Fruit fly (Drosophila melanogaster): ENCODE data around the gene CG3618.

CG3618 gene

dm6 chr3L:20815666-20816375, at the start of gene CG3618, which contains the start of gene Pka-R1:
CG3618 (minus strand) TSS chr3L:20816075.
Pka-R1 (plus strand) TSS chr3L:20816118.
- TF ChIP-seq CG9948 (tag; optimal IDR thresholded peaks at IDR 0.05): no peak
- no peak for TF ChIP-seq CG4496 (GFP tag; IDR thresholded peaks at IDR 0.05)
- no peak for TF ChIP-seq CG8301 (tag; optimal IDR thresholded peaks at IDR 0.05)
- no peak for TF ChIP-seq EcR (GFP tag; optimal IDR thresholded peaks at IDR 0.05)
- TF ChIP-seq fd96Ca (GFP tag; IDR thresholded peaks at IDR 0.05): no peak
- TF ChIP-seq CG15710 (tag; optimal IDR thresholded peaks at IDR 0.05): no peak
- no peak for TF ChIP-seq CG32121 (GFP tag; IDR thresholded peaks at IDR 0.05)
- no peak for TF ChIP-seq CG12605 (GFP tag; IDR thresholded peaks at IDR 0.05)
- TF ChIP-seq CG10348 (GFP tag; IDR thresholded peaks at IDR 0.05): no peak
- no peak for TF ChIP-seq CG13204 (GFP tag; optimal IDR thresholded peaks at IDR 0.05)
- no peak for TF ChIP-seq Pif1A (GFP tag; optimal IDR thresholded peaks at IDR 0.05)
- no peak for TF ChIP-seq Ets98B (GFP tag; IDR thresholded peaks at IDR 0.05)
- TF ChIP-seq rn (GFP tag; IDR thresholded peaks at IDR 0.05): no peak

dm6 chr3L:20857609-20858008, 41.7 kb upstream of the CG3618 start:
- TF ChIP-seq CG4496 (GFP tag; IDR thresholded peaks at IDR 0.05) (no peak), EcR (GFP tag; optimal IDR thresholded peaks at IDR 0.05) (no peak), rn (GFP tag; IDR thresholded peaks at IDR 0.05) (no peak), Ets98B (GFP tag; IDR thresholded peaks at IDR 0.05) (no peak), CG34367 (tag; optimal IDR thresholded peaks at IDR 0.05) (no peak), Pif1B (GFP tag; optimal IDR thresholded peaks at IDR 0.05) (no peak), CG8301 (tag; optimal IDR thresholded peaks at IDR 0.05) (no peak)

dm6 chr3L:20848572-20848971, 32.7 kb upstream of the CG3618 start:
- TF ChIP-seq CG15710 (tag; optimal IDR thresholded peaks at IDR 0.05) (no peak), CG4496 (GFP tag; IDR thresholded peaks at IDR 0.05) (no peak), fd96Ca (GFP tag; IDR thresholded peaks at IDR 0.05) (no peak), CG32121 (GFP tag; IDR thresholded peaks at IDR 0.05) (no peak), EcR (GFP tag; optimal IDR thresholded peaks at IDR 0.05) (no peak), rn (GFP tag; IDR thresholded peaks at IDR 0.05) (no peak), Snoo (tag; optimal IDR thresholded peaks at IDR 0.05) (no peak), Pif1B (GFP tag; optimal IDR thresholded peaks at IDR 0.05) (no peak), CG8301 (tag; optimal IDR thresholded peaks at IDR 0.05) (no peak), gl (tag; optimal IDR thresholded peaks at IDR 0.05) (no peak), CG10348 (GFP tag; IDR thresholded peaks at IDR 0.05) (no peak), Pif1A (GFP tag; optimal IDR thresholded peaks at IDR 0.05) (no peak), CG8159 (tag; optimal IDR thresholded peaks at IDR 0.05) (no peak), CG34367 (tag; optimal IDR thresholded peaks at IDR 0.05) (no peak), CG12605 (GFP tag; IDR thresholded peaks at IDR 0.05) (no peak), CG17806 (tag; optimal IDR thresholded peaks at IDR 0.05) (no peak), CG13204 (GFP tag; optimal IDR thresholded peaks at IDR 0.05) (no peak), CG9948 (tag; optimal IDR thresholded peaks at IDR 0.05) (no peak), CG14655 (GFP tag; optimal IDR thresholded peaks at IDR 0.05) (no peak), Ets98B (GFP tag; IDR thresholded peaks at IDR 0.05) (no peak)

dm6 chr3L:20841465-20842109, 25.7 kb upstream of the CG3618 start, which contains the start of the genes CSN3 and CG11456:
CSN3 (minus strand) TSS chr3L:20841576.
CG11456 (plus strand) TSS chr3L:20841987.
- TF ChIP-seq D1 (tag; optimal IDR thresholded peaks at IDR 0.05): no peak
- no peak for TF ChIP-seq Pif1A (GFP tag; optimal IDR thresholded peaks at IDR 0.05)
- TF ChIP-seq Pif1B (GFP tag; optimal IDR thresholded peaks at IDR 0.05): no peak
- 0 out of 3 replicates have a peak, but pooled peaks have one; percentile 25 for TF ChIP-seq CG4496 (GFP tag; IDR thresholded peaks at IDR 0.05)

- TF ChIP-seq CG9948 (tag; optimal IDR thresholded peaks at IDR 0.05) (no peak), CG12605 (GFP tag; IDR thresholded peaks at IDR 0.05) (no peak), CG15710 (tag; optimal IDR thresholded peaks at IDR 0.05) (no peak), EcR (GFP tag; optimal IDR thresholded peaks at IDR 0.05) (no peak), Ets98B (GFP tag; IDR thresholded peaks at IDR 0.05) (no peak), D1 (tag; optimal IDR thresholded peaks at IDR 0.05) (no peak), CG8301 (tag; optimal IDR thresholded peaks at IDR 0.05) (no peak), CG17806 (tag; optimal IDR thresholded peaks at IDR 0.05) (no peak), CG8159 (tag; optimal IDR thresholded peaks at IDR 0.05) (no peak), rn (GFP tag; IDR thresholded peaks at IDR 0.05) (no peak)
These were observed 22.0 kb upstream of the CG3618 start for dm6 chr3L:20837831-20838301.

dm6 chr3L:20837040-20837830, 21.4 kb upstream of the CG3618 start, which contains the start of gene CG13255:
CG13255 (plus strand) TSS chr3L:20837488.
- no peak for TF ChIP-seq rn (GFP tag; IDR thresholded peaks at IDR 0.05)
- TF ChIP-seq Ets98B (GFP tag; IDR thresholded peaks at IDR 0.05): 0 out of 2 replicates have a peak, but pooled peaks have one; percentile 26
- no peak for TF ChIP-seq gl (tag; optimal IDR thresholded peaks at IDR 0.05)
- no peak for TF ChIP-seq CG32121 (GFP tag; IDR thresholded peaks at IDR 0.05)
- 0 out of 3 replicates have a peak, but pooled peaks have one; percentile 23 for TF ChIP-seq fd96Ca (GFP tag; IDR thresholded peaks at IDR 0.05)
- peak; percentile 74 for TF ChIP-seq EcR (GFP tag; optimal IDR thresholded peaks at IDR 0.05)
- TF ChIP-seq CG15710 (tag; optimal IDR thresholded peaks at IDR 0.05): no peak
- TF ChIP-seq CG8301 (tag; optimal IDR thresholded peaks at IDR 0.05): no peak
- no peak for TF ChIP-seq CG12605 (GFP tag; IDR thresholded peaks at IDR 0.05)

All from whole organism, pupa.